Worm (Caenorhabditis elegans) whole organism, L3 larva: ENCODE results near the gene pals-27.
A peak's percentile ranks its signal among the peaks of the same experiment; 100 is the strongest.

Experiments
- R02D3.7 ChIP-seq: fragments of 150-350 bp; optimal IDR thresholded peaks from 2 replicates; lab custom pipeline; 2014; ENCODE audit warnings: missing biosample characterization, missing genetic modification characterization
- ZK546.5 ChIP-seq: sonication (generic microtip); optimal IDR thresholded peaks from 2 replicates; lab custom pipeline; 2017; ENCODE audit warnings: missing biosample characterization, missing genetic modification characterization
- aly-2 ChIP-seq: fragments of 150-350 bp; optimal IDR thresholded peaks from 2 replicates; lab custom pipeline; 2014; ENCODE audit warnings: missing biosample characterization, missing genetic modification characterization
- ama-1 ChIP-seq: fragments of 150-350 bp; optimal IDR thresholded peaks from 2 replicates; lab custom pipeline; 2018
- ceh-16 ChIP-seq: sonication (generic microtip); optimal IDR thresholded peaks from 2 replicates; lab custom pipeline; 2017; ENCODE audit warnings: missing biosample characterization, missing genetic modification characterization
- ceh-28 ChIP-seq: fragments of 150-350 bp; optimal IDR thresholded peaks from 2 replicates; lab custom pipeline; 2014; ENCODE audit warnings: missing biosample characterization, missing genetic modification reagents, missing genetic modification characterization
- ceh-82 ChIP-seq: fragments of 150-350 bp; optimal IDR thresholded peaks from 2 replicates; lab custom pipeline; 2014; ENCODE audit warnings: missing biosample characterization, missing genetic modification characterization
- ceh-9 ChIP-seq: sonication (generic microtip); optimal IDR thresholded peaks from 2 replicates; lab custom pipeline; 2018; ENCODE audit warnings: missing biosample characterization, missing genetic modification characterization
- daf-12 ChIP-seq: fragments of 150-350 bp; optimal IDR thresholded peaks from 2 replicates; lab custom pipeline; 2014; ENCODE audit warnings: missing biosample characterization, missing genetic modification reagents, missing genetic modification characterization
- egl-27 ChIP-seq: sonication (generic microtip); optimal IDR thresholded peaks from 4 replicates; lab custom pipeline; 2017; ENCODE audit warnings: missing biosample characterization, missing genetic modification reagents, missing genetic modification characterization
- egl-5 ChIP-seq: fragments of 150-350 bp; optimal IDR thresholded peaks from 2 replicates; lab custom pipeline; 2017; ENCODE audit warnings: missing biosample characterization, missing genetic modification reagents, missing genetic modification characterization, inconsistent platforms
- elt-1 ChIP-seq: fragments of 150-350 bp; optimal IDR thresholded peaks from 2 replicates; lab custom pipeline; 2014; ENCODE audit warnings: missing biosample characterization, missing genetic modification characterization
- elt-2 ChIP-seq: sonication (generic microtip); optimal IDR thresholded peaks from 2 replicates; lab custom pipeline; 2016; ENCODE audit warnings: missing genetic modification reagents, mild to moderate bottlenecking, missing genetic modification characterization, missing compliant biosample characterization
- eor-1 ChIP-seq, 2 experiments: fragments of 150-350 bp; optimal IDR thresholded peaks; 2 replicates each; lab custom pipeline; 2014 to 2018; ENCODE audit warnings: missing biosample characterization in 2 of 2, missing genetic modification characterization in 2 of 2
- fkh-10 ChIP-seq: sonication (generic microtip); optimal IDR thresholded peaks from 2 replicates; lab custom pipeline; 2017; ENCODE audit warnings: missing biosample characterization, missing genetic modification reagents, missing genetic modification characterization
- fkh-2 ChIP-seq: fragments of 150-350 bp; optimal IDR thresholded peaks from 2 replicates; lab custom pipeline; 2014; ENCODE audit warnings: missing biosample characterization, missing genetic modification reagents, missing genetic modification characterization
- fos-1 ChIP-seq: fragments of 150-350 bp; optimal IDR thresholded peaks from 2 replicates; lab custom pipeline; 2014; ENCODE audit warnings: missing biosample characterization, missing genetic modification characterization
- hmg-11 ChIP-seq: sonication (generic microtip); optimal IDR thresholded peaks from 2 replicates; lab custom pipeline; 2016; ENCODE audit warnings: missing genetic modification characterization, missing compliant biosample characterization
- jun-1 ChIP-seq: fragments of 150-350 bp; optimal IDR thresholded peaks from 2 replicates; lab custom pipeline; 2014; ENCODE audit warnings: missing biosample characterization, missing genetic modification reagents, missing genetic modification characterization
- lin-15B ChIP-seq: fragments of 150-350 bp; optimal IDR thresholded peaks from 2 replicates; lab custom pipeline; 2014; ENCODE audit warnings: missing biosample characterization, missing genetic modification characterization
- lsy-12 ChIP-seq: sonication (generic microtip); optimal IDR thresholded peaks from 2 replicates; lab custom pipeline; 2016; ENCODE audit warnings: mild to moderate bottlenecking, missing genetic modification characterization, missing compliant biosample characterization
- mml-1 ChIP-seq: fragments of 150-350 bp; sonication (generic microtip); optimal IDR thresholded peaks from 3 replicates; lab custom pipeline; 2014; ENCODE audit warnings: missing biosample characterization, missing genetic modification characterization
- nfya-1 ChIP-seq: sonication (generic microtip); optimal IDR thresholded peaks from 2 replicates; lab custom pipeline; 2017; ENCODE audit warnings: missing genetic modification characterization, mild to moderate bottlenecking, missing compliant biosample characterization, antibody characterized with exemption, moderate library complexity; ENCODE audit not compliant: insufficient read depth
- nhr-11 ChIP-seq: fragments of 150-350 bp; optimal IDR thresholded peaks from 2 replicates; lab custom pipeline; 2014; ENCODE audit warnings: missing biosample characterization, missing genetic modification characterization
- nhr-12 ChIP-seq: fragments of 150-350 bp; optimal IDR thresholded peaks from 2 replicates; lab custom pipeline; 2014; ENCODE audit warnings: missing biosample characterization, missing genetic modification characterization
- nhr-23 ChIP-seq: fragments of 150-350 bp; optimal IDR thresholded peaks from 2 replicates; lab custom pipeline; 2014; ENCODE audit warnings: missing biosample characterization, missing genetic modification reagents, missing genetic modification characterization
- nhr-237 ChIP-seq: fragments of 150-350 bp; optimal IDR thresholded peaks from 2 replicates; lab custom pipeline; 2014; ENCODE audit warnings: missing biosample characterization, missing genetic modification characterization
- nhr-25 ChIP-seq: sonication (generic microtip); optimal IDR thresholded peaks from 2 replicates; lab custom pipeline; 2017; ENCODE audit warnings: missing biosample characterization, missing genetic modification characterization
- nhr-43 ChIP-seq: sonication (generic microtip); optimal IDR thresholded peaks from 2 replicates; lab custom pipeline; 2016; ENCODE audit warnings: mild to moderate bottlenecking, missing genetic modification characterization, missing compliant biosample characterization; ENCODE audit not compliant: poor library complexity, severe bottlenecking
- nhr-67 ChIP-seq: fragments of 150-350 bp; optimal IDR thresholded peaks from 2 replicates; lab custom pipeline; 2014; ENCODE audit warnings: missing biosample characterization, missing genetic modification characterization
- nhr-76 ChIP-seq: fragments of 150-350 bp; sonication (generic microtip); optimal IDR thresholded peaks from 5 replicates; lab custom pipeline; 2014; ENCODE audit warnings: missing biosample characterization, missing genetic modification characterization
- nhr-77 ChIP-seq: fragments of 150-350 bp; optimal IDR thresholded peaks from 2 replicates; lab custom pipeline; 2014; ENCODE audit warnings: missing biosample characterization, missing genetic modification characterization
- pha-4 ChIP-seq: fragments of 150-350 bp; optimal IDR thresholded peaks from 2 replicates; lab custom pipeline; 2014; ENCODE audit warnings: missing biosample characterization, missing genetic modification reagents, missing genetic modification characterization
- pqm-1 ChIP-seq: fragments of 150-350 bp; optimal IDR thresholded peaks from 2 replicates; lab custom pipeline; 2017; ENCODE audit warnings: missing biosample characterization, missing genetic modification characterization, inconsistent platforms
- sea-2 ChIP-seq: fragments of 150-350 bp; sonication (generic microtip); optimal IDR thresholded peaks from 4 replicates; lab custom pipeline; 2014; ENCODE audit warnings: missing biosample characterization, missing genetic modification reagents, missing genetic modification characterization
- skn-1 ChIP-seq: fragments of 150-350 bp; optimal IDR thresholded peaks from 2 replicates; lab custom pipeline; 2014; ENCODE audit warnings: missing biosample characterization, missing genetic modification characterization
- snpc-4 ChIP-seq: fragments of 150-350 bp; optimal IDR thresholded peaks from 2 replicates; lab custom pipeline; 2014; ENCODE audit warnings: missing biosample characterization, missing genetic modification characterization
- tbx-2 ChIP-seq: sonication (generic microtip); optimal IDR thresholded peaks from 2 replicates; lab custom pipeline; 2016; ENCODE audit warnings: mild to moderate bottlenecking, missing genetic modification characterization, missing compliant biosample characterization
- unc-62 ChIP-seq: fragments of 150-350 bp; sonication (generic microtip); optimal IDR thresholded peaks from 4 replicates; lab custom pipeline; 2014; ENCODE audit warnings: missing biosample characterization, missing genetic modification reagents, missing genetic modification characterization
- zag-1 ChIP-seq: fragments of 150-350 bp; optimal IDR thresholded peaks from 2 replicates; lab custom pipeline; 2014; ENCODE audit warnings: missing biosample characterization, missing genetic modification characterization
- ztf-11 ChIP-seq: fragments of 150-350 bp; optimal IDR thresholded peaks from 2 replicates; lab custom pipeline; 2014; ENCODE audit warnings: missing biosample characterization, missing genetic modification characterization

pals-27 gene

ce11 chrIII:4343070-4343469, 38.4 kb upstream of the pals-27 start, which contains the start of the genes B0285.3 and lcmt-1:
B0285.3 (minus strand) TSS chrIII:4343336.
lcmt-1 (plus strand) TSS chrIII:4343446.
- TF ChIP-seq nhr-43 (tag; lab: Kevin White, UChicago) (peak; percentile 40), lin-15B (peak; percentile 68), ztf-11 (tag; lab: Kevin White, UChicago) (no peak), elt-2 (tag; lab: Kevin White, UChicago) (peak; percentile 11), pha-4 (tag; lab: Kevin White, UChicago) (peak; percentile 42), ceh-9 (tag; lab: Kevin White, UChicago) (no peak), sea-2 (GFP tag; lab: Kevin White, UChicago) (no peak), nhr-23 (tag; lab: Kevin White, UChicago) (peak; percentile 61), nhr-25 (tag; lab: Kevin White, UChicago) (peak; percentile 28), fkh-2 (tag; lab: Kevin White, UChicago) (no peak), nhr-77 (no peak), ceh-28 (no peak), daf-12 (tag; lab: Kevin White, UChicago) (no peak), nfya-1 (tag; lab: Kevin White, UChicago) (peak; percentile 52), skn-1 (tag; lab: Kevin White, UChicago) (no peak), nhr-11 (tag; lab: Kevin White, UChicago) (no peak), egl-5 (tag; lab: Kevin White, UChicago) (no peak), R02D3.7 (no peak), zag-1 (no peak), elt-1 (no peak), egl-27 (tag; lab: Kevin White, UChicago) (no peak)

ce11 chrIII:4345034-4345433, 36.4 kb upstream of the pals-27 start, which contains the start of gene hse-5:
hse-5 (plus strand) TSS chrIII:4345334.
- TF ChIP-seq egl-27 (tag; lab: Kevin White, UChicago) = no peak
- no peak for TF ChIP-seq aly-2 (tag; lab: Kevin White, UChicago)
- TF ChIP-seq zag-1 = no peak
- TF ChIP-seq ceh-9 (tag; lab: Kevin White, UChicago) = no peak
- TF ChIP-seq hmg-11 (tag; lab: Kevin White, UChicago) = no peak
- no peak for TF ChIP-seq lin-15B
- no peak for TF ChIP-seq fkh-10 (GFP tag; lab: Kevin White, UChicago)
- TF ChIP-seq jun-1 (tag; lab: Kevin White, UChicago) = no peak
- no peak for TF ChIP-seq nhr-11 (tag; lab: Kevin White, UChicago)
- TF ChIP-seq ceh-28 = no peak
- TF ChIP-seq lsy-12 (tag; lab: Kevin White, UChicago) = no peak
- no peak for TF ChIP-seq nhr-43 (tag; lab: Kevin White, UChicago)
- TF ChIP-seq R02D3.7 = no peak
- no peak for TF ChIP-seq fos-1
- no peak for TF ChIP-seq elt-2 (tag; lab: Kevin White, UChicago)
- no peak for TF ChIP-seq mml-1

DNA sequence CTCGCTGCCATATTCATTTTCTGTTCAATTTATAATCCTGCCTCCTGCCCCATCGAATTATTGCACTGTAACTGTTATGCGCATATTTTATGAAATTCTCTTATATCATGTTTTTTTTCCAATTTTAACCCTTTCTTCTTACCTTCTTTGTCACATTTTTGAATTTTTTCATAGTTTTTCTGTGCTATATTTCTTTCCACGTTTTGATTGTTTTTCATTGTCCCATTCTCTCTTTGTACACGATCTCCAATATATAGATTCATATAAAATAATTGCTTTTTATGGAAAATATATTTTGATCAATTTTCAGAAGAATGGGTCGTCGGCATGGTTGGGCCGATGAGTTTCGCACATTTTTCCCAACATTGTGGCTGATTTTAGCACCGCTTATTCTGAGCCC, 31.6 kb upstream of the pals-27 start, which contains the start of gene B0285.6:
TSS of gene B0285.6 (plus strand) at position 301 of the 400 bp plus-strand sequence.
- no peak for TF ChIP-seq jun-1 (tag; lab: Kevin White, UChicago)
- TF ChIP-seq nhr-76 = no peak
- no peak for TF ChIP-seq lin-15B
- no peak for TF ChIP-seq fkh-10 (GFP tag; lab: Kevin White, UChicago)
- TF ChIP-seq nfya-1 (tag; lab: Kevin White, UChicago) = no peak
- TF ChIP-seq nhr-43 (tag; lab: Kevin White, UChicago) = no peak
- no peak for TF ChIP-seq ama-1
- no peak for TF ChIP-seq pqm-1 (tag; lab: Kevin White, UChicago)
- no peak for TF ChIP-seq daf-12 (tag; lab: Kevin White, UChicago)
- no peak for TF ChIP-seq ztf-11 (tag; lab: Kevin White, UChicago)
- no peak for TF ChIP-seq ZK546.5 (tag; lab: Kevin White, UChicago)
- no peak for TF ChIP-seq lsy-12 (tag; lab: Kevin White, UChicago)
- no peak for TF ChIP-seq ceh-28
- TF ChIP-seq nhr-67 (tag; lab: Kevin White, UChicago) = no peak
- no peak for TF ChIP-seq mml-1
- TF ChIP-seq fkh-2 (tag; lab: Kevin White, UChicago) = no peak
- TF ChIP-seq skn-1 (tag; lab: Kevin White, UChicago) = no peak
- no peak for TF ChIP-seq aly-2 (tag; lab: Kevin White, UChicago)
- no peak for TF ChIP-seq nhr-12 (tag; lab: Kevin White, UChicago)

ce11 chrIII:4356384-4356783, 25.1 kb upstream of the pals-27 start, which contains the start of gene mnp-1:
mnp-1 (plus strand) TSS chrIII:4356594.
- TF ChIP-seq egl-5 (tag; lab: Kevin White, UChicago) (no peak), hmg-11 (tag; lab: Kevin White, UChicago) (no peak), tbx-2 (no peak), eor-1 (tag; optimal IDR thresholded peaks at IDR 0.05; lab: Kevin White, UChicago) (no peak), unc-62 (GFP tag; lab: Kevin White, UChicago) (no peak), ZK546.5 (tag; lab: Kevin White, UChicago) (no peak), daf-12 (tag; lab: Kevin White, UChicago) (no peak), ceh-82 (tag; lab: Kevin White, UChicago) (no peak), snpc-4 (tag; lab: Kevin White, UChicago) (no peak), nhr-237 (no peak), ceh-16 (tag; lab: Kevin White, UChicago) (no peak)
- TF ChIP-seq, all 47 proteins: peak for 0
